Worm (Caenorhabditis elegans): ENCODE data around the gene B0310.3.

B0310.3 gene

ce11 chrX:467338-467823, 53.4 kb downstream of the B0310.3 start:
- TF ChIP-seq dao-5 (tag; optimal IDR thresholded peaks at IDR 0.05): no peak
- TF ChIP-seq W03F9.2 (tag; optimal IDR thresholded peaks at IDR 0.05): no peak
- TF ChIP-seq him-1 (tag; optimal IDR thresholded peaks at IDR 0.05): no peak

DNA sequence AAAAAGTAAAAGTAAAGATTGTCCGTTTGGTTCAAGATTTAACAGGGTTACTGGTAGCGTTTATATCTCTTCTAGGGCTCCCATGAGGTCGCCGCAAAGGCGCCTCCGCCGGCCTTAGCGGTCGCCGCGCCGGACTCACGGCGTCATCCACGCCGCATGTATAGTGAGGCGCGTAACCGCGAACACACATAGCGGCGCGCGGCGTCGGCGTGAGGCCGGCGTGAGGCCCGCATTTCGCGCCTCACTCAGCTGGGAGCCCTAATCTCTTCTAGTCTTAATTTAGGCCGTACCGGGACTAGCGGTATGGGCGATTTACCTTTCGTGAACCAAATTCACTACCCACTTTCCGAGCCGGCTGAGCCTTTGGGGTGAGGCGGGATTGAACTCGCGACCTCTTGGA, 59.2 kb downstream of the B0310.3 start:
- TF ChIP-seq him-1 (tag; optimal IDR thresholded peaks at IDR 0.05): no peak
- no peak for TF ChIP-seq dao-5 (tag; optimal IDR thresholded peaks at IDR 0.05)
- TF ChIP-seq W03F9.2 (tag; optimal IDR thresholded peaks at IDR 0.05): no peak
